Worm (Caenorhabditis elegans) whole organism, early embryonic: Measurements from ENCODE around the gene glb-24.

Source experiments
- B0310.2 ChIP-seq: sonication (generic microtip); optimal IDR thresholded peaks from 2 replicates; lab custom pipeline; 2016; ENCODE audit warnings: mild to moderate bottlenecking, missing genetic modification characterization, missing compliant biosample characterization
- F13C5.2 ChIP-seq: sonication (generic microtip); optimal IDR thresholded peaks from 2 replicates; lab custom pipeline; 2017; ENCODE audit warnings: mild to moderate bottlenecking, missing genetic modification characterization, inconsistent platforms, missing compliant biosample characterization
- aly-1 ChIP-seq: sonication (generic microtip); optimal IDR thresholded peaks from 2 replicates; lab custom pipeline; 2016; ENCODE audit warnings: missing genetic modification characterization, missing compliant biosample characterization
- ama-1 ChIP-seq: fragments of 150-350 bp; optimal IDR thresholded peaks from 2 replicates; lab custom pipeline; 2014
- ceh-13 ChIP-seq: fragments of 200-800 bp; sonication (Bioruptor generic); optimal IDR thresholded peaks from 2 replicates; lab custom pipeline; 2018; ENCODE audit warnings: mild to moderate bottlenecking, missing genetic modification characterization, missing compliant biosample characterization
- ceh-36 ChIP-seq: sonication (generic microtip); optimal IDR thresholded peaks from 2 replicates; lab custom pipeline; 2016; ENCODE audit warnings: missing genetic modification characterization, inconsistent platforms, missing compliant biosample characterization
- ets-7 ChIP-seq: sonication (generic microtip); optimal IDR thresholded peaks from 2 replicates; lab custom pipeline; 2016; ENCODE audit warnings: missing genotype, missing genetic modification characterization, missing compliant biosample characterization
- flt-1 ChIP-seq: fragments of 200-800 bp; sonication (Bioruptor generic); IDR thresholded peaks from 2 replicates; pipeline ENCODE4 v1.3.6; 2022; ENCODE audit warnings: missing genetic modification characterization, missing compliant biosample characterization
- hmbx-1 ChIP-seq: sonication (generic microtip); optimal IDR thresholded peaks from 2 replicates; lab custom pipeline; 2016; ENCODE audit warnings: mild to moderate bottlenecking, missing genetic modification characterization, missing compliant biosample characterization
- hmg-4 ChIP-seq: fragments of 200-800 bp; sonication (Bioruptor generic); optimal IDR thresholded peaks from 2 replicates; lab custom pipeline; 2018; ENCODE audit warnings: mild to moderate bottlenecking, missing genetic modification characterization, missing compliant biosample characterization
- hnd-1 ChIP-seq: sonication (generic microtip); optimal IDR thresholded peaks from 2 replicates; lab custom pipeline; 2016; ENCODE audit warnings: missing genetic modification characterization, missing compliant biosample characterization
- pes-1 ChIP-seq: fragments of 200-800 bp; sonication (Bioruptor generic); IDR thresholded peaks from 2 replicates; pipeline ENCODE4 v1.3.6; 2022; ENCODE audit warnings: missing genetic modification reagents, missing genetic modification characterization, missing compliant biosample characterization
- scrt-1 ChIP-seq: fragments of 200-800 bp; sonication (Bioruptor generic); IDR thresholded peaks from 2 replicates; pipeline ENCODE4 v1.3.6; 2022; ENCODE audit warnings: missing genetic modification characterization, missing compliant biosample characterization
- sea-1 ChIP-seq: fragments of 200-800 bp; sonication (Bioruptor generic); conservative IDR thresholded peaks from 2 replicates; pipeline ENCODE4 v1.3.6; 2022; ENCODE audit warnings: missing genetic modification characterization, missing compliant biosample characterization
- tbx-11 ChIP-seq: fragments of 200-800 bp; sonication (Bioruptor generic); IDR thresholded peaks from 2 replicates; pipeline ENCODE4 v1.3.6; 2022; ENCODE audit warnings: missing genetic modification characterization, missing compliant biosample characterization
- tbx-37 ChIP-seq: fragments of 200-800 bp; sonication (Bioruptor generic); conservative IDR thresholded peaks from 2 replicates; pipeline ENCODE4 v1.3.6; 2022; ENCODE audit warnings: missing genetic modification reagents, missing genetic modification characterization, missing compliant biosample characterization
- tra-4 ChIP-seq: sonication (generic microtip); optimal IDR thresholded peaks from 2 replicates; lab custom pipeline; 2017; ENCODE audit warnings: missing genetic modification characterization, missing compliant biosample characterization

The glb-24 gene

DNA sequence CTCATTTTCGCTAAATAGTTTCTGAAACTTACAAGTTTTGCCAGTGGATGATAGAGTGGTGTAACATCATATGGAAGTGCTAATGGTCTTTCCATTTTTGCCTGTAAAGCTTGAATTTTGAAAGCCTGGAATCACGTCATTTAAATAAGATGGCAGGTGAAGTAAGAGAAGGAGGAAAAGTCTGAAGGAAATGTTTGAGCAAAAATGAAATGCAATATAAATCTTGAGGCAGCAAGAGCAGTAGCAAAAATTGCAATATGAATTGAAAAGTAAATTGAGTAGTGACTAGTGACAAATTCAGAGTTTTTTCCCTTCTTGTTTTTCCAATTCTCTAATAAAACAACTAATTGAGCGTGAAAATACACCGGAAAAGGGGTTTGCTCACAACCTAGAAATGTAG is at the start of gene glb-24:
Gene glb-24, minus strand, starts transcription at position 101 of the 400 bp plus-strand sequence.
- TF ChIP-seq F13C5.2 (tag; lab: Kevin White, UChicago) = no peak
- TF ChIP-seq tbx-11 = no peak
- no peak for TF ChIP-seq hnd-1 (tag; lab: Kevin White, UChicago)
- TF ChIP-seq sea-1 (GFP tag; lab: Robert Waterston, UW) = no peak
- no peak for TF ChIP-seq ama-1 (lab: Kevin White, UChicago)
- no peak for TF ChIP-seq hmbx-1 (tag; lab: Kevin White, UChicago)
- TF ChIP-seq flt-1 (GFP tag; lab: Robert Waterston, UW) = no peak
- TF ChIP-seq tra-4 = no peak
- TF ChIP-seq ceh-13 (GFP tag; lab: Kevin White, UChicago) = no peak
- TF ChIP-seq pes-1 (GFP tag; lab: Robert Waterston, UW) = no peak
- TF ChIP-seq ets-7 (tag; lab: Kevin White, UChicago) = no peak
- TF ChIP-seq aly-1 = no peak
- TF ChIP-seq B0310.2 (tag; lab: Kevin White, UChicago) = no peak
- TF ChIP-seq tbx-37 = no peak
- TF ChIP-seq ceh-36 = no peak

DNA sequence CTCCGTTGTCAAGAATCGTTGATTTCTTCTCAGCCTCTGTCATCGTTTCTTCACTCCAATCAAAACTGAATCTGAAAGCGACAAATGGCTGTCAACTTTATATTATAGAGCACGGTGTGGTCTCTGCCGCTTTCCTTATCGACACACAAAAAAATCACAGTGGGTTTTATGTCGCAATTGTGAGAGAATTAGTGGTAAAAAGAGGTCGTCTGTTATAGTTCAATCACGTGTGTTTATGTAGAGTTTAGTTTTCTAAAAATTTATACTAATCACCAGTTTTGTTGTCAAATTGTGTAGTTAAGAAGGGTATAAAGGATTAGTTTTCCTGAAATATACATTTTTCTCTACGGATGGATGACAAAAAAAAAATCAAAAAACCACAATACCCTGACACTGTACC is 49.2 kb upstream of the glb-24 start, which contains the start of gene T16G1.7:
Gene T16G1.7, minus strand, starts transcription at position 137 of the 400 bp plus-strand sequence.
- TF ChIP-seq tra-4 (no peak), aly-1 (no peak), ets-7 (tag; lab: Kevin White, UChicago) (no peak), ceh-13 (GFP tag; lab: Kevin White, UChicago) (no peak), ama-1 (lab: Kevin White, UChicago) (no peak), pes-1 (GFP tag; lab: Robert Waterston, UW) (no peak), tbx-37 (no peak), flt-1 (GFP tag; lab: Robert Waterston, UW) (no peak), F13C5.2 (tag; lab: Kevin White, UChicago) (no peak), tbx-11 (no peak), B0310.2 (tag; lab: Kevin White, UChicago) (no peak), ceh-36 (no peak), hnd-1 (tag; lab: Kevin White, UChicago) (no peak)

DNA sequence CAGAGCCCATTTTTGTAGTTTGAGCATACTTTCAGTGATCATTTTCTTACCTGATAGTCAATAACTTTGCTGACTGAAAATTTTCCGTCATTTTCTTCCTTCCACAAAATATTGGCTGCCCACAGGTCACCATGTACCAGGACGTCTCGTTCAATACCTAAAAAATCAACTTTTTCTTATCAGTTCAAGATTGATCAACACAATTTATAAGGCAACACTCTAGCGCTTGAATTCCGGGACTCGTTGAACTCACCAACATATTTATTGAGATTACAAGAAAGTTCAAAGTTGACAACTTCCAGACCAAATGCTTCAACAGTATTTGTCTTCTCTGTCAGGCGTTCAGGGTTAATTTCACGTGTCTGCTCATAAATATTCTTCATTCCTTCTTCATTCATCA is 47.9 kb upstream of the glb-24 start:
- no peak for TF ChIP-seq ama-1 (lab: Kevin White, UChicago)
- TF ChIP-seq hmg-4 (GFP tag; lab: Kevin White, UChicago) = no peak
- no peak for TF ChIP-seq ceh-13 (GFP tag; lab: Kevin White, UChicago)
- no peak for TF ChIP-seq F13C5.2 (tag; lab: Kevin White, UChicago)
- no peak for TF ChIP-seq tbx-37
- no peak for TF ChIP-seq scrt-1 (GFP tag; lab: Robert Waterston, UW)
- no peak for TF ChIP-seq sea-1 (GFP tag; lab: Robert Waterston, UW)
- TF ChIP-seq hnd-1 (tag; lab: Kevin White, UChicago) = no peak
- no peak for TF ChIP-seq ceh-36
- no peak for TF ChIP-seq hmbx-1 (tag; lab: Kevin White, UChicago)
- TF ChIP-seq flt-1 (GFP tag; lab: Robert Waterston, UW) = no peak
- TF ChIP-seq tbx-11 = no peak
- no peak for TF ChIP-seq ets-7 (tag; lab: Kevin White, UChicago)
- TF ChIP-seq tra-4 = no peak

DNA sequence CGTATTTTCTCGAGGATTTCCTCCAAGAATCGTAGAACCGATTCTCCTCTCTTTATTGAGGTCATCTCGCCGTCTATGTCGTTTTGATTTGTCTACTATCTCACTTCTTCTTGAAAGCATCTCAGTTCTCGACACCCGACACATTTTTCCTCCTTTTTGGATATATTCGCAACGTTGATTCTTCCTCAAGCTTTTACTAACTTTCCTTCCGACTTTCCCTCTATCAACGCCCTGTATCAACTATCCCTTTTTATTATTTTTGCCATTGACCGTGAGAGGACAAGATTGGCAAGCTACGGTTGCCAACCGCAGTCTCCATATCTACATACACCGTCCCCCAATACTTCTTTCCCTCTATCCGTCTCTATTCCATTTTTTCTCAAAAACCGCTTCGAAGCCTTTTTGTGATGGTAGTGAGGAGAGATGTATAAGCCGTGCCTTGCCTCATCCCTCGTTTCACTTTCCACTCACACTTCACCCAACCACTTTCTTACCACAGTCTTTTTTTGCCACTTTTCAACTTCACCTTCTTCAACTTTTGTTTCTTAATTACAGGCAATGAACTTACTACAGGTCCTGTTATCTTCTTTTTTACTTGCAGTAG is 43.3 kb upstream of the glb-24 start, which contains the start of gene T16G1.2:
Gene T16G1.2, plus strand, starts transcription at position 554 of the 604 bp plus-strand sequence.
- TF ChIP-seq F13C5.2 (tag; lab: Kevin White, UChicago) (no peak), pes-1 (GFP tag; lab: Robert Waterston, UW) (no peak), hnd-1 (tag; lab: Kevin White, UChicago) (no peak), aly-1 (no peak), tra-4 (no peak), hmg-4 (GFP tag; lab: Kevin White, UChicago) (no peak), ceh-36 (no peak), scrt-1 (GFP tag; lab: Robert Waterston, UW) (no peak), ama-1 (lab: Kevin White, UChicago) (no peak), ets-7 (tag; lab: Kevin White, UChicago) (no peak), sea-1 (GFP tag; lab: Robert Waterston, UW) (no peak), flt-1 (GFP tag; lab: Robert Waterston, UW) (no peak), hmbx-1 (tag; lab: Kevin White, UChicago) (no peak), tbx-37 (no peak), ceh-13 (GFP tag; lab: Kevin White, UChicago) (no peak)

DNA sequence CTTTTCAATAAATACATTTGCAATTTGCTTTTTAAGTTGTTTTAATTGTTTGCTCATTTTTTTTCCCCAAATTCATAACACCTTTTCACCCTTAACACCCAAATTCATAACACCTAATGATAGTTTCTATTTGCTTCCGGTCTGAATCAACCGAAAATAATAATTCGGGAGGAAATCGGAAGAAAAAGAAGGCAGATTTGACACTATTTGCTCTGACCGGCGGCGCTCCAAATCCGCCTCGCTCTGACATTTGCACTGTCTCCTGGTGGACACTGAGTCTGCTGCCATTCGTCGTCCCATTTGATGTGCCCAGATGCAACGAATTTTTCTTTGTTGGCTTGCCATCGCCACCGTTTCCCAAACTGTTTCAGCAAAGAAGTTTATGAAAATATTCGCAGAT is 38.4 kb upstream of the glb-24 start, which contains the start of gene pqn-67:
Gene pqn-67, plus strand, starts transcription at position 301 of the 400 bp plus-strand sequence.
- no peak for TF ChIP-seq scrt-1 (GFP tag; lab: Robert Waterston, UW)
- TF ChIP-seq sea-1 (GFP tag; lab: Robert Waterston, UW) = no peak

DNA sequence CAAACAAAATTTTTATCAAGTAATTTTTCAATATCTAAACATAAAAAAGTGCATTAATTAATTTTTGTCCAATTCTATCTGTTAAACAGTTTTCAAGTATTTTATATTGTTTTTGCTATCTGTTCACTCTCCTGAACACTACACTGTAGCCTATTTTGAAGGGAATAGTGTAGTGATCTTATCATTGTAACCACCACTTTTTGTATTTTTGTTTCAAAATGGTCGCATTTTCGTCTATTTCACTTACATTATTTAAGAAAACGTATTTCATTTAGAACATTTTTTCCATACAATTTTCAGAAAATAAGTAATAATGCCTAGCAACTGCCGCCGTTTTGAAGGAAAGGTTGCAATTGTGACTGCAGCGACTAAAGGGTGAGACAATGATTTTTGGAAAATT is 36.5 kb upstream of the glb-24 start, which contains the start of gene dhrs-4:
Gene dhrs-4, plus strand, starts transcription at position 301 of the 400 bp plus-strand sequence.
- TF ChIP-seq B0310.2 (tag; lab: Kevin White, UChicago) (no peak), ceh-13 (GFP tag; lab: Kevin White, UChicago) (no peak), pes-1 (GFP tag; lab: Robert Waterston, UW) (no peak), tra-4 (no peak), ets-7 (tag; lab: Kevin White, UChicago) (no peak), sea-1 (GFP tag; lab: Robert Waterston, UW) (no peak), ceh-36 (no peak), scrt-1 (GFP tag; lab: Robert Waterston, UW) (no peak), F13C5.2 (tag; lab: Kevin White, UChicago) (no peak)

DNA sequence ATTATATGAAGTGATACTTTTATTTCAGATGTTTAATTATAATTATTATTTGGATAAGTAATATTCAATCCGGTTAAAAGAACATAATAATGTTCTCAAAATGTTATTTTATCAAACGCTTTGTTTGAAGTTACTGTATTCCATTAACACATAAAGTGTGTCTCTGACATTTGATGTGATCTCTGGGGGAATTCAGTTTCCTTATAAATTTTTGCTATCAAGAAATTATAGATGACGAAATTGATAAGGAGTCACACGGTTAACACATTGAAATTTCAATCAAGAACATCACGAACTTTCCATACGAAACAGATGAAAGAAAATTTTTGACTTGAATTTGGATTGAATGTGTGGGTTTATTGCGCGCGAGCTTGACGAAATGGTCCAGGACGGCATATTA is 35.9 kb upstream of the glb-24 start:
- no peak for TF ChIP-seq ama-1 (lab: Kevin White, UChicago)
- no peak for TF ChIP-seq scrt-1 (GFP tag; lab: Robert Waterston, UW)
- no peak for TF ChIP-seq aly-1
- no peak for TF ChIP-seq hmbx-1 (tag; lab: Kevin White, UChicago)
- no peak for TF ChIP-seq sea-1 (GFP tag; lab: Robert Waterston, UW)
- TF ChIP-seq ceh-13 (GFP tag; lab: Kevin White, UChicago) = no peak
- no peak for TF ChIP-seq hnd-1 (tag; lab: Kevin White, UChicago)
- TF ChIP-seq F13C5.2 (tag; lab: Kevin White, UChicago) = no peak
- TF ChIP-seq tra-4 = no peak
- no peak for TF ChIP-seq B0310.2 (tag; lab: Kevin White, UChicago)
- TF ChIP-seq tbx-11 = no peak
- no peak for TF ChIP-seq flt-1 (GFP tag; lab: Robert Waterston, UW)
- no peak for TF ChIP-seq hmg-4 (GFP tag; lab: Kevin White, UChicago)
- TF ChIP-seq ets-7 (tag; lab: Kevin White, UChicago) = no peak
- no peak for TF ChIP-seq pes-1 (GFP tag; lab: Robert Waterston, UW)
